Worm (Caenorhabditis elegans): Measurements from ENCODE around the gene C09B8.3.

- TF ChIP-seq npax-4 (tag; optimal IDR thresholded peaks at IDR 0.05) (no peak), elt-2 (tag; optimal IDR thresholded peaks at IDR 0.05) (no peak), nhr-232 (tag; optimal IDR thresholded peaks at IDR 0.05) (no peak), dmd-4 (tag; optimal IDR thresholded peaks at IDR 0.05; ENCODE audit: borderline replicate concordance) (no peak), ceh-18 (tag; optimal IDR thresholded peaks at IDR 0.05) (no peak), C08G9.2 (tag; optimal IDR thresholded peaks at IDR 0.05) (no peak), dve-1 (tag; optimal IDR thresholded peaks at IDR 0.05) (no peak), unc-86 (tag; optimal IDR thresholded peaks at IDR 0.05) (no peak), unc-55 (GFP tag; optimal IDR thresholded peaks at IDR 0.05) (no peak), pha-4 (tag; optimal IDR thresholded peaks at IDR 0.05) (no peak), mec-3 (tag; optimal IDR thresholded peaks at IDR 0.05; ENCODE audit: borderline replicate concordance) (no peak), fkh-10 (GFP tag; optimal IDR thresholded peaks at IDR 0.05) (no peak), pax-1 (tag; optimal IDR thresholded peaks at IDR 0.05) (no peak), tbx-7 (tag; optimal IDR thresholded peaks at IDR 0.05) (no peak)
Measured at ce11 chrX:6024977-6025376, 14.5 kb upstream of the C09B8.3 start.

Measured in whole organism, late embryonic.